Fruit fly (Drosophila melanogaster) whole organism, embryonic: ENCODE data around the gene CG14715.

Experiments
- Abd-B ChIP-seq: fragments of 200-800 bp; sonication (Bioruptor generic); optimal IDR thresholded peaks from 2 replicates; lab custom pipeline; 2018; ENCODE audit warnings: missing biosample characterization, mild to moderate bottlenecking, missing genetic modification characterization, moderate library complexity
- Antp ChIP-seq: fragments of 200-800 bp; sonication (Bioruptor generic); optimal IDR thresholded peaks from 3 replicates; lab custom pipeline; 2016; ENCODE audit warnings: missing biosample characterization, missing genetic modification characterization
- CG10321 ChIP-seq: fragments of 200-800 bp; sonication (Bioruptor generic); IDR thresholded peaks from 2 replicates; pipeline ENCODE4 v1.3.6; 2022; ENCODE audit warnings: missing biosample characterization, missing genetic modification characterization
- CG10959 ChIP-seq: fragments of 200-800 bp; sonication (Bioruptor generic); IDR thresholded peaks from 2 replicates; pipeline ENCODE4 v1.3.6; 2022; ENCODE audit warnings: missing biosample characterization, missing genetic modification characterization
- CG11504 ChIP-seq: fragments of 200-800 bp; sonication (Bioruptor generic); optimal IDR thresholded peaks from 3 replicates; lab custom pipeline; 2019; ENCODE audit warnings: missing biosample characterization, mild to moderate bottlenecking, missing genetic modification characterization, moderate library complexity
- CG14050 ChIP-seq: fragments of 200-800 bp; sonication (Bioruptor generic); IDR thresholded peaks from 3 replicates; pipeline ENCODE4 v1.3.6; 2022; ENCODE audit warnings: missing biosample characterization, missing genetic modification characterization
- CG15011 ChIP-seq: fragments of 200-800 bp; sonication (Bioruptor generic); optimal IDR thresholded peaks from 3 replicates; lab custom pipeline; 2018; ENCODE audit warnings: missing biosample characterization, mild to moderate bottlenecking, missing genetic modification characterization
- CG16815 ChIP-seq: fragments of 200-800 bp; sonication (Bioruptor generic); optimal IDR thresholded peaks from 3 replicates; lab custom pipeline; 2017; ENCODE audit warnings: missing biosample characterization, mild to moderate bottlenecking, missing genetic modification characterization
- CG16863 ChIP-seq: fragments of 200-800 bp; sonication (Bioruptor generic); optimal IDR thresholded peaks from 3 replicates; lab custom pipeline; 2016; ENCODE audit warnings: missing biosample characterization, missing genetic modification characterization
- CG2116 ChIP-seq: fragments of 200-800 bp; sonication (Bioruptor generic); optimal IDR thresholded peaks from 3 replicates; lab custom pipeline; 2018; ENCODE audit warnings: missing biosample characterization, mild to moderate bottlenecking, missing genetic modification characterization
- CG2678 ChIP-seq: fragments of 200-800 bp; sonication (Bioruptor generic); optimal IDR thresholded peaks from 3 replicates; lab custom pipeline; 2019; ENCODE audit warnings: missing biosample characterization, mild to moderate bottlenecking, missing genetic modification characterization, moderate library complexity
- CG3065 ChIP-seq: fragments of 200-800 bp; sonication (Bioruptor generic); optimal IDR thresholded peaks from 2 replicates; lab custom pipeline; 2016; ENCODE audit warnings: missing biosample characterization, missing genetic modification characterization
- CG3995 ChIP-seq: fragments of 200-800 bp; sonication (Bioruptor generic); optimal IDR thresholded peaks from 3 replicates; lab custom pipeline; 2016; ENCODE audit warnings: missing biosample characterization, missing genetic modification characterization
- CG7372 ChIP-seq: fragments of 200-800 bp; sonication (Bioruptor generic); IDR thresholded peaks from 2 replicates; pipeline ENCODE4 v1.3.6; 2022; ENCODE audit warnings: missing biosample characterization, missing genetic modification characterization
- CG7556 ChIP-seq: fragments of 200-800 bp; sonication (Bioruptor generic); optimal IDR thresholded peaks from 2 replicates; lab custom pipeline; 2017; ENCODE audit warnings: missing biosample characterization, mild to moderate bottlenecking, missing genetic modification characterization
- CG9932 ChIP-seq: fragments of 200-800 bp; sonication (Bioruptor generic); IDR thresholded peaks from 2 replicates; pipeline ENCODE4 v1.3.6; 2022; ENCODE audit warnings: missing biosample characterization, missing genetic modification characterization
- CoRest ChIP-seq: fragments of 200-800 bp; sonication (Bioruptor generic); optimal IDR thresholded peaks from 3 replicates; lab custom pipeline; 2018; ENCODE audit warnings: missing biosample characterization, mild to moderate bottlenecking, missing genetic modification characterization, moderate library complexity
- Deaf1 ChIP-seq: fragments of 200-800 bp; optimal IDR thresholded peaks from 3 replicates; lab custom pipeline; 2019; ENCODE audit warnings: missing biosample characterization, mild to moderate bottlenecking, missing genetic modification characterization, moderate library complexity
- Dll ChIP-seq: fragments of 200-800 bp; sonication (Bioruptor generic); IDR thresholded peaks from 4 replicates; pipeline ENCODE4 v1.3.6; 2022; ENCODE audit warnings: missing biosample characterization, missing genetic modification characterization; ENCODE audit not compliant: partially characterized antibody
- Dref ChIP-seq: fragments of 200-800 bp; sonication (Bioruptor generic); IDR thresholded peaks from 2 replicates; pipeline ENCODE4 v1.3.6; 2022; ENCODE audit warnings: missing biosample characterization, missing genetic modification characterization
- E2f1 ChIP-seq: fragments of 200-800 bp; sonication (Bioruptor generic); IDR thresholded peaks from 2 replicates; pipeline ENCODE4 v1.3.6; 2022; ENCODE audit warnings: missing biosample characterization, missing genetic modification characterization
- E2f2 ChIP-seq: fragments of 200-800 bp; sonication (Bioruptor generic); IDR thresholded peaks from 2 replicates; pipeline ENCODE4 v1.3.6; 2022; ENCODE audit warnings: missing biosample characterization, missing genetic modification characterization
- Hand ChIP-seq: fragments of 200-800 bp; sonication (Bioruptor generic); optimal IDR thresholded peaks from 2 replicates; lab custom pipeline; 2017; ENCODE audit warnings: mild to moderate bottlenecking, missing biosample characterization, missing genetic modification reagents, missing genetic modification characterization
- Hmx ChIP-seq: fragments of 200-800 bp; sonication (Bioruptor generic); optimal IDR thresholded peaks from 2 replicates; lab custom pipeline; 2016; ENCODE audit warnings: missing biosample characterization, missing genetic modification characterization
- Lim3 ChIP-seq: fragments of 200-800 bp; sonication (Bioruptor generic); IDR thresholded peaks from 2 replicates; pipeline ENCODE4 v1.3.6; 2022; ENCODE audit warnings: missing biosample characterization, missing genetic modification characterization
- Max ChIP-seq: fragments of 200-800 bp; sonication (Bioruptor generic); optimal IDR thresholded peaks from 2 replicates; lab custom pipeline; 2016; ENCODE audit warnings: missing biosample characterization, mild to moderate bottlenecking, missing genetic modification characterization
- Med ChIP-seq: fragments of 200-800 bp; sonication (Bioruptor generic); peaks from one replicate; lab custom pipeline; 2016; ENCODE audit warnings: missing biosample characterization, missing genetic modification characterization, mild to moderate bottlenecking, inconsistent platforms, moderate library complexity
- NFAT ChIP-seq: fragments of 200-800 bp; sonication (Bioruptor generic); IDR thresholded peaks from 2 replicates; pipeline ENCODE4 v1.3.6; 2022; ENCODE audit warnings: missing biosample characterization, missing genetic modification characterization
- NK7.1 ChIP-seq: fragments of 200-800 bp; sonication (Bioruptor generic); optimal IDR thresholded peaks from 3 replicates; lab custom pipeline; 2016; ENCODE audit warnings: missing biosample characterization, missing genetic modification characterization
- Sox100B ChIP-seq: fragments of 200-800 bp; sonication (Bioruptor generic); optimal IDR thresholded peaks from 3 replicates; lab custom pipeline; 2018; ENCODE audit warnings: missing biosample characterization, mild to moderate bottlenecking, missing genetic modification characterization
- Xbp1 ChIP-seq: fragments of 200-800 bp; sonication (Bioruptor generic); optimal IDR thresholded peaks from 3 replicates; lab custom pipeline; 2016; ENCODE audit warnings: missing biosample characterization, mild to moderate bottlenecking, missing genetic modification characterization
- YL-1 ChIP-seq: fragments of 200-800 bp; sonication (Bioruptor generic); optimal IDR thresholded peaks from 3 replicates; lab custom pipeline; 2017; ENCODE audit warnings: missing biosample characterization, mild to moderate bottlenecking, missing genetic modification characterization
- ac ChIP-seq: fragments of 200-800 bp; sonication (Bioruptor generic); optimal IDR thresholded peaks from 3 replicates; lab custom pipeline; 2017; ENCODE audit warnings: missing biosample characterization, mild to moderate bottlenecking, missing genetic modification characterization
- ara ChIP-seq: fragments of 200-800 bp; sonication (Bioruptor generic); IDR thresholded peaks from 2 replicates; pipeline ENCODE4 v1.3.6; 2022; ENCODE audit warnings: missing biosample characterization, missing genetic modification characterization
- bab2 ChIP-seq: fragments of 200-800 bp; sonication (Bioruptor generic); optimal IDR thresholded peaks from 2 replicates; lab custom pipeline; 2016; ENCODE audit warnings: missing biosample characterization, missing genetic modification characterization
- chn ChIP-seq: fragments of 200-800 bp; sonication (Bioruptor generic); optimal IDR thresholded peaks from 2 replicates; lab custom pipeline; 2016; ENCODE audit warnings: missing biosample characterization, missing genetic modification characterization
- crc ChIP-seq: fragments of 200-800 bp; sonication (Bioruptor generic); optimal IDR thresholded peaks from 2 replicates; lab custom pipeline; 2016; ENCODE audit warnings: missing biosample characterization, missing genetic modification characterization
- fd96Cb ChIP-seq: fragments of 200-800 bp; sonication (Bioruptor generic); optimal IDR thresholded peaks from 2 replicates; lab custom pipeline; 2018; ENCODE audit warnings: missing biosample characterization, mild to moderate bottlenecking, missing genetic modification characterization, moderate library complexity
- gcm ChIP-seq: fragments of 200-800 bp; sonication (Bioruptor generic); optimal IDR thresholded peaks from 2 replicates; lab custom pipeline; 2019; ENCODE audit warnings: missing biosample characterization, mild to moderate bottlenecking, missing genetic modification characterization, moderate library complexity
- hb ChIP-seq: fragments of 200-800 bp; sonication (Bioruptor generic); IDR thresholded peaks from 3 replicates; pipeline ENCODE4 v1.3.6; 2022; ENCODE audit warnings: missing biosample characterization, missing genetic modification characterization; ENCODE audit not compliant: partially characterized antibody
- her ChIP-seq: fragments of 200-800 bp; sonication (Bioruptor generic); optimal IDR thresholded peaks from 2 replicates; lab custom pipeline; 2016; ENCODE audit warnings: missing biosample characterization, missing genetic modification characterization
- nmo ChIP-seq: fragments of 200-800 bp; sonication (Bioruptor generic); optimal IDR thresholded peaks from 2 replicates; lab custom pipeline; 2018; ENCODE audit warnings: missing biosample characterization, mild to moderate bottlenecking, missing genetic modification characterization, moderate library complexity
- otp ChIP-seq: fragments of 200-800 bp; sonication (Bioruptor generic); IDR thresholded peaks from 3 replicates; pipeline ENCODE4, ENCODE4 v1.3.6; 2022; ENCODE audit warnings: missing biosample characterization, missing genetic modification characterization
- pum ChIP-seq: fragments of 200-800 bp; sonication (Bioruptor generic); optimal IDR thresholded peaks from 2 replicates; lab custom pipeline; 2016; ENCODE audit warnings: missing biosample characterization, missing genetic modification characterization
- shn ChIP-seq: fragments of 200-800 bp; sonication (Bioruptor generic); optimal IDR thresholded peaks from 3 replicates; lab custom pipeline; 2016; ENCODE audit warnings: missing biosample characterization, missing genetic modification characterization
- sqz ChIP-seq: fragments of 200-800 bp; sonication (Bioruptor generic); optimal IDR thresholded peaks from 3 replicates; lab custom pipeline; 2018; ENCODE audit warnings: missing biosample characterization, mild to moderate bottlenecking, missing genetic modification characterization
- ssp ChIP-seq: fragments of 200-800 bp; sonication (Bioruptor generic); IDR thresholded peaks from 2 replicates; pipeline ENCODE4 v1.3.6; 2022; ENCODE audit warnings: missing biosample characterization, missing genetic modification characterization
- twi ChIP-seq: fragments of 200-800 bp; optimal IDR thresholded peaks from 2 replicates; lab custom pipeline; 2019; ENCODE audit warnings: missing biosample characterization, mild to moderate bottlenecking, missing genetic modification characterization, moderate library complexity
- unpg ChIP-seq: fragments of 200-800 bp; sonication (Bioruptor generic); optimal IDR thresholded peaks from 3 replicates; lab custom pipeline; 2018; ENCODE audit warnings: missing biosample characterization, mild to moderate bottlenecking, missing genetic modification characterization, moderate library complexity
- zen2 ChIP-seq: fragments of 200-800 bp; sonication (Bioruptor generic); IDR thresholded peaks from 3 replicates; pipeline ENCODE4 v1.3.6; 2022; ENCODE audit warnings: missing biosample characterization, missing genetic modification characterization; ENCODE audit not compliant: partially characterized antibody

The CG14715 gene

dm6 chr3R:11673955-11674663 is at the start of gene CG14715 (continued):
- TF ChIP-seq Abd-B (peak; percentile 59), fd96Cb (no peak), hb (GFP tag; lab: Robert Waterston, UW) (no peak), twi (tag; lab: Kevin White, UChicago) (no peak), NK7.1 (GFP tag; lab: Kevin White, UChicago) (no peak), ac (GFP tag; lab: Kevin White, UChicago) (no peak), CG2678 (tag; lab: Kevin White, UChicago) (peak; percentile 42), bab2 (GFP tag; lab: Kevin White, UChicago) (peak; percentile 43), Lim3 (GFP tag; lab: Robert Waterston, UW) (no peak), CoRest (tag; lab: Kevin White, UChicago) (peak; percentile 60), CG16863 (GFP tag; lab: Kevin White, UChicago) (peak; percentile 7), unpg (GFP tag; lab: Kevin White, UChicago) (peak; percentile 42), CG7372 (GFP tag; lab: Robert Waterston, UW) (no peak), shn (peak; percentile 48), E2f1 (peak; percentile 57), ssp (GFP tag; lab: Robert Waterston, UW) (peak; percentile 88), Med (GFP tag; lab: Kevin White, UChicago) (peak; percentile 55), Max (GFP tag; lab: Kevin White, UChicago) (peak; percentile 29), NFAT (no peak), Deaf1 (no peak), CG2116 (peak; percentile 73), YL-1 (GFP tag; lab: Kevin White, UChicago) (peak; percentile 67), CG15011 (GFP tag; lab: Kevin White, UChicago) (no peak), CG14050 (GFP tag; lab: Robert Waterston, UW) (no peak), gcm (GFP tag; lab: Kevin White, UChicago) (peak; percentile 23), CG11504 (peak; percentile 74), CG3065 (GFP tag; lab: Kevin White, UChicago) (no peak), her (GFP tag; lab: Kevin White, UChicago) (no peak), Dll (GFP tag; lab: Robert Waterston, UW) (peak; percentile 68; the same call in 3 of the 4 replicates), Dref (no peak), sqz (no peak), CG9932 (GFP tag; lab: Robert Waterston, UW) (peak; percentile 40; the same call in 1 of the 2 replicates), chn (peak; percentile 53), E2f2 (peak; percentile 94), Sox100B (GFP tag; lab: Kevin White, UChicago) (no peak), Xbp1 (peak; percentile 67), crc (GFP tag; lab: Kevin White, UChicago) (no peak), CG10321 (GFP tag; lab: Robert Waterston, UW) (no peak), Antp (GFP tag; lab: Kevin White, UChicago) (peak; percentile 43), otp (GFP tag; lab: Robert Waterston, UW) (no peak), CG7556 (GFP tag; lab: Kevin White, UChicago) (peak; percentile 7), zen2 (GFP tag; lab: Robert Waterston, UW) (no peak), CG16815 (GFP tag; lab: Kevin White, UChicago) (no peak), pum (peak; percentile 37), CG10959 (GFP tag; lab: Robert Waterston, UW) (no peak), Hmx (no peak), nmo (GFP tag; lab: Kevin White, UChicago) (peak; percentile 74), Hand (GFP tag; lab: Kevin White, UChicago) (no peak), CG3995 (peak; percentile 60), ara (no peak)
